Fruit fly (Drosophila melanogaster) whole organism, prepupa: ENCODE measurements around the gene CG7916.

Experiments used
- CG34406 ChIP-seq: fragments of 200-800 bp; sonication (Bioruptor generic); optimal IDR thresholded peaks from 3 replicates; lab custom pipeline; 2016; ENCODE audit warnings: missing biosample characterization, missing genetic modification characterization
- CG6276 ChIP-seq: fragments of 200-800 bp; sonication (Bioruptor generic); optimal IDR thresholded peaks from 2 replicates; lab custom pipeline; 2017; ENCODE audit warnings: missing biosample characterization, mild to moderate bottlenecking, missing genetic modification characterization
- CG8319 ChIP-seq: fragments of 200-800 bp; sonication (Bioruptor generic); optimal IDR thresholded peaks from 3 replicates; lab custom pipeline; 2016; ENCODE audit warnings: missing biosample characterization, missing genetic modification characterization
- CG9139 ChIP-seq: fragments of 200-800 bp; sonication (Bioruptor generic); optimal IDR thresholded peaks from 3 replicates; lab custom pipeline; 2017; ENCODE audit warnings: missing biosample characterization, mild to moderate bottlenecking, missing genetic modification characterization
- Eip75B ChIP-seq: fragments of 200-800 bp; sonication (Bioruptor generic); optimal IDR thresholded peaks from 3 replicates; lab custom pipeline; 2016; ENCODE audit warnings: missing biosample characterization, missing genetic modification characterization
- Ets96B ChIP-seq: fragments of 200-800 bp; optimal IDR thresholded peaks from 2 replicates; lab custom pipeline; 2019; ENCODE audit warnings: missing biosample characterization, mild to moderate bottlenecking, missing genetic modification characterization, moderate library complexity
- Hr4 ChIP-seq: fragments of 200-800 bp; sonication (Bioruptor generic); optimal IDR thresholded peaks from 3 replicates; lab custom pipeline; 2016; ENCODE audit warnings: missing biosample characterization, missing genetic modification characterization
- Met ChIP-seq: fragments of 200-800 bp; sonication (Bioruptor generic); optimal IDR thresholded peaks from 3 replicates; lab custom pipeline; 2016; ENCODE audit warnings: missing biosample characterization, missing genetic modification characterization
- Sox102F ChIP-seq: fragments of 200-800 bp; sonication (Bioruptor generic); optimal IDR thresholded peaks from 2 replicates; lab custom pipeline; 2016; ENCODE audit warnings: missing biosample characterization, mild to moderate bottlenecking, missing genetic modification characterization
- dac ChIP-seq: fragments of 200-800 bp; sonication (Bioruptor generic); optimal IDR thresholded peaks from 2 replicates; lab custom pipeline; 2017; ENCODE audit warnings: missing biosample characterization, mild to moderate bottlenecking, missing genetic modification characterization
- dsx ChIP-seq: fragments of 200-800 bp; optimal IDR thresholded peaks from 3 replicates; lab custom pipeline; 2019; ENCODE audit warnings: missing biosample characterization, mild to moderate bottlenecking, missing genetic modification characterization, moderate library complexity; ENCODE audit not compliant: poor library complexity, severe bottlenecking
- pdm3 ChIP-seq: fragments of 200-800 bp; sonication (Bioruptor generic); optimal IDR thresholded peaks from 3 replicates; lab custom pipeline; 2016; ENCODE audit warnings: missing biosample characterization, missing genetic modification characterization
- spab ChIP-seq: fragments of 200-800 bp; sonication (Bioruptor generic); optimal IDR thresholded peaks from 2 replicates; lab custom pipeline; 2017; ENCODE audit warnings: missing biosample characterization, mild to moderate bottlenecking, missing genetic modification characterization, missing genetic modification reagents
- svp ChIP-seq: fragments of 200-800 bp; sonication (Bioruptor generic); peaks from one replicate; lab custom pipeline; 2016; ENCODE audit warnings: missing biosample characterization, missing genetic modification characterization

dm6 chr2L:13813156-13813555 lies 33.4 kb upstream of the CG7916 start, which contains the start of gene CG16888:
- TF ChIP-seq svp (no peak), Eip75B (GFP tag; lab: Kevin White, UChicago) (no peak), pdm3 (GFP tag; lab: Kevin White, UChicago) (no peak), CG6276 (GFP tag; lab: Kevin White, UChicago) (no peak), CG9139 (GFP tag; lab: Kevin White, UChicago) (no peak), dac (GFP tag; lab: Kevin White, UChicago) (no peak), dsx (GFP tag; lab: Kevin White, UChicago) (no peak), Sox102F (no peak), Met (GFP tag; lab: Kevin White, UChicago) (no peak), Hr4 (GFP tag; lab: Kevin White, UChicago) (no peak), CG34406 (no peak), spab (GFP tag; lab: Kevin White, UChicago) (no peak), CG8319 (no peak), Ets96B (tag; lab: Kevin White, UChicago) (no peak)
